Fruit fly (Drosophila melanogaster) whole organism, embryonic: ENCODE measurements around the gene CG4953.
A peak's percentile ranks its signal among the peaks of the same experiment; 100 is the strongest.

Experiments used
- B-H1 ChIP-seq: fragments of 200-800 bp; sonication (Bioruptor generic); IDR thresholded peaks from 3 replicates; pipeline ENCODE4 v1.3.6; 2022; ENCODE audit warnings: missing biosample characterization, missing genetic modification characterization
- CG1024 ChIP-seq: fragments of 200-800 bp; sonication (Bioruptor generic); IDR thresholded peaks from 2 replicates; pipeline ENCODE4 v1.3.6; 2022; ENCODE audit warnings: missing biosample characterization, missing genetic modification characterization
- CG10462 ChIP-seq: fragments of 200-800 bp; sonication (Bioruptor generic); optimal IDR thresholded peaks from 2 replicates; lab custom pipeline; 2016; ENCODE audit warnings: missing biosample characterization, missing genetic modification characterization
- CG10565 ChIP-seq: fragments of 200-800 bp; sonication (Bioruptor generic); optimal IDR thresholded peaks from 3 replicates; lab custom pipeline; 2016; ENCODE audit warnings: missing biosample characterization, mild to moderate bottlenecking, missing genetic modification characterization
- CG11085 ChIP-seq: fragments of 200-800 bp; sonication (Bioruptor generic); IDR thresholded peaks from 2 replicates; pipeline ENCODE4 v1.3.6; 2022; ENCODE audit warnings: missing biosample characterization, missing genetic modification characterization
- CG12219 ChIP-seq: fragments of 200-800 bp; sonication (Bioruptor generic); optimal IDR thresholded peaks from 3 replicates; lab custom pipeline; 2018; ENCODE audit warnings: missing biosample characterization, mild to moderate bottlenecking, missing genetic modification characterization
- CG14050 ChIP-seq: fragments of 200-800 bp; sonication (Bioruptor generic); IDR thresholded peaks from 3 replicates; pipeline ENCODE4 v1.3.6; 2022; ENCODE audit warnings: missing biosample characterization, missing genetic modification characterization
- CG14667 ChIP-seq: fragments of 200-800 bp; sonication (Bioruptor generic); IDR thresholded peaks from 2 replicates; pipeline ENCODE4 v1.3.6; 2022; ENCODE audit warnings: missing biosample characterization, missing genetic modification characterization
- CG14710 ChIP-seq: fragments of 200-800 bp; sonication (Bioruptor generic); optimal IDR thresholded peaks from 3 replicates; lab custom pipeline; 2019; ENCODE audit warnings: missing biosample characterization, mild to moderate bottlenecking, missing genetic modification characterization, moderate library complexity
- CG17328 ChIP-seq: fragments of 200-800 bp; sonication (Bioruptor generic); IDR thresholded peaks from 2 replicates; pipeline ENCODE4 v1.3.6; 2022; ENCODE audit warnings: missing biosample characterization, missing genetic modification characterization
- CG2875 ChIP-seq: fragments of 200-800 bp; sonication (Bioruptor generic); optimal IDR thresholded peaks from 2 replicates; lab custom pipeline; 2017; ENCODE audit warnings: missing biosample characterization, mild to moderate bottlenecking, missing genetic modification characterization, missing genetic modification reagents
- CG31441 ChIP-seq: fragments of 200-800 bp; sonication (Bioruptor generic); IDR thresholded peaks from 2 replicates; pipeline ENCODE4 v1.3.6; 2022; ENCODE audit warnings: missing biosample characterization, missing genetic modification characterization
- CG42726 ChIP-seq: fragments of 200-800 bp; sonication (Bioruptor generic); IDR thresholded peaks from 2 replicates; pipeline ENCODE4 v1.3.6; 2022; ENCODE audit warnings: missing biosample characterization, missing genetic modification characterization; ENCODE audit not compliant: partially characterized antibody
- CG5180 ChIP-seq: fragments of 200-800 bp; sonication (Bioruptor generic); optimal IDR thresholded peaks from 3 replicates; lab custom pipeline; 2017; ENCODE audit warnings: missing biosample characterization, missing genetic modification characterization, mild to moderate bottlenecking, moderate library complexity, missing genetic modification reagents
- CG6254 ChIP-seq: fragments of 200-800 bp; sonication (Bioruptor generic); optimal IDR thresholded peaks from 3 replicates; lab custom pipeline; 2017; ENCODE audit warnings: mild to moderate bottlenecking, missing biosample characterization, missing genetic modification reagents, missing genetic modification characterization
- CG6791 ChIP-seq: fragments of 200-800 bp; sonication (Bioruptor generic); IDR thresholded peaks from 3 replicates; pipeline ENCODE4 v1.3.6; 2022; ENCODE audit warnings: missing biosample characterization, missing genetic modification characterization; ENCODE audit not compliant: partially characterized antibody
- CG6813 ChIP-seq: fragments of 200-800 bp; sonication (Bioruptor generic); optimal IDR thresholded peaks from 2 replicates; lab custom pipeline; 2017; ENCODE audit warnings: missing biosample characterization, missing genetic modification characterization, mild to moderate bottlenecking, moderate library complexity, missing genetic modification reagents
- CrebB ChIP-seq: fragments of 200-800 bp; sonication (Bioruptor generic); optimal IDR thresholded peaks from 3 replicates; lab custom pipeline; 2018; ENCODE audit warnings: missing biosample characterization, mild to moderate bottlenecking, missing genetic modification characterization
- D19A ChIP-seq: fragments of 200-800 bp; optimal IDR thresholded peaks from 3 replicates; lab custom pipeline; 2019; ENCODE audit warnings: missing biosample characterization, mild to moderate bottlenecking, missing genetic modification characterization, moderate library complexity
- Deaf1 ChIP-seq: fragments of 200-800 bp; optimal IDR thresholded peaks from 3 replicates; lab custom pipeline; 2019; ENCODE audit warnings: missing biosample characterization, mild to moderate bottlenecking, missing genetic modification characterization, moderate library complexity
- Dp ChIP-seq: fragments of 200-800 bp; sonication (Bioruptor generic); optimal IDR thresholded peaks from 2 replicates; lab custom pipeline; 2018; ENCODE audit warnings: missing biosample characterization, mild to moderate bottlenecking, missing genetic modification characterization, moderate library complexity
- Drgx ChIP-seq: fragments of 200-800 bp; sonication (Bioruptor generic); IDR thresholded peaks from 2 replicates; pipeline ENCODE4 v1.3.6; 2022; ENCODE audit warnings: missing biosample characterization, missing genetic modification characterization
- Hmx ChIP-seq: fragments of 200-800 bp; sonication (Bioruptor generic); optimal IDR thresholded peaks from 2 replicates; lab custom pipeline; 2016; ENCODE audit warnings: missing biosample characterization, missing genetic modification characterization
- Hr39 ChIP-seq: fragments of >200 bp; optimal IDR thresholded peaks from 2 replicates; lab custom pipeline; 2017
- NK7.1 ChIP-seq: fragments of 200-800 bp; sonication (Bioruptor generic); optimal IDR thresholded peaks from 3 replicates; lab custom pipeline; 2016; ENCODE audit warnings: missing biosample characterization, missing genetic modification characterization
- Nf-YA ChIP-seq: fragments of 200-800 bp; sonication (Bioruptor generic); IDR thresholded peaks from 2 replicates; pipeline ENCODE4 v1.3.6; 2022; ENCODE audit warnings: missing biosample characterization, missing genetic modification characterization
- Oli ChIP-seq: fragments of 200-800 bp; sonication (Bioruptor generic); optimal IDR thresholded peaks from 2 replicates; lab custom pipeline; 2018; ENCODE audit warnings: missing biosample characterization, mild to moderate bottlenecking, missing genetic modification characterization, moderate library complexity
- Sox100B ChIP-seq: fragments of 200-800 bp; sonication (Bioruptor generic); optimal IDR thresholded peaks from 3 replicates; lab custom pipeline; 2018; ENCODE audit warnings: missing biosample characterization, mild to moderate bottlenecking, missing genetic modification characterization
- Trl ChIP-seq, 3 experiments: fragments of >200 bp in 2 of 3; fragments of 200-800 bp in 1 of 3; sonication (Bioruptor generic) in 1 of 3; optimal IDR thresholded peaks; 2 replicates in 1 of 3; 3 replicates in 2 of 3; lab custom pipeline; 2016 to 2017; ENCODE audit warnings: missing biosample characterization in 1 of 3, missing genetic modification characterization in 1 of 3
- Xrp1 ChIP-seq: fragments of 200-800 bp; sonication (Bioruptor generic); IDR thresholded peaks from 2 replicates; pipeline ENCODE4 v1.3.6; 2022; ENCODE audit warnings: missing biosample characterization, missing genetic modification characterization
- amos ChIP-seq: fragments of 200-800 bp; sonication (Bioruptor generic); IDR thresholded peaks from 2 replicates; pipeline ENCODE4 v1.3.6; 2022; ENCODE audit warnings: missing biosample characterization, missing genetic modification characterization; ENCODE audit not compliant: partially characterized antibody
- ara ChIP-seq: fragments of 200-800 bp; sonication (Bioruptor generic); IDR thresholded peaks from 2 replicates; pipeline ENCODE4 v1.3.6; 2022; ENCODE audit warnings: missing biosample characterization, missing genetic modification characterization
- az2 ChIP-seq: fragments of 200-800 bp; sonication (Bioruptor generic); optimal IDR thresholded peaks from 3 replicates; lab custom pipeline; 2016; ENCODE audit warnings: missing biosample characterization, missing genetic modification characterization
- bbx ChIP-seq: fragments of 200-800 bp; sonication (Bioruptor generic); IDR thresholded peaks from 2 replicates; pipeline ENCODE4 v1.3.6; 2022; ENCODE audit warnings: missing biosample characterization, missing genetic modification characterization; ENCODE audit not compliant: partially characterized antibody
- btn ChIP-seq: fragments of 200-800 bp; sonication (Bioruptor generic); optimal IDR thresholded peaks from 2 replicates; lab custom pipeline; 2016; ENCODE audit warnings: missing biosample characterization, missing genetic modification characterization
- cad ChIP-seq: fragments of >200 bp; optimal IDR thresholded peaks from 2 replicates; lab custom pipeline; 2017; ENCODE audit warnings: missing biosample characterization, missing genetic modification characterization
- cas ChIP-seq: fragments of 200-800 bp; sonication (Bioruptor generic); IDR thresholded peaks from 2 replicates; pipeline ENCODE4 v1.3.6; 2022; ENCODE audit warnings: missing biosample characterization, missing genetic modification characterization
- chinmo ChIP-seq: fragments of 200-800 bp; sonication (Bioruptor generic); IDR thresholded peaks from 4 replicates; pipeline ENCODE4 v1.3.6; 2022; ENCODE audit warnings: missing biosample characterization, missing genetic modification characterization; ENCODE audit not compliant: partially characterized antibody
- chn ChIP-seq: fragments of 200-800 bp; sonication (Bioruptor generic); optimal IDR thresholded peaks from 2 replicates; lab custom pipeline; 2016; ENCODE audit warnings: missing biosample characterization, missing genetic modification characterization
- ci ChIP-seq: fragments of 200-800 bp; sonication (Bioruptor generic); IDR thresholded peaks from 3 replicates; pipeline ENCODE4 v1.3.6; 2022; ENCODE audit warnings: missing biosample characterization, missing genetic modification characterization
- en ChIP-seq: fragments of 200-800 bp; sonication (Bioruptor generic); optimal IDR thresholded peaks from 2 replicates; lab custom pipeline; 2016; ENCODE audit warnings: missing biosample characterization, missing genetic modification characterization
- fd96Cb ChIP-seq: fragments of 200-800 bp; sonication (Bioruptor generic); optimal IDR thresholded peaks from 2 replicates; lab custom pipeline; 2018; ENCODE audit warnings: missing biosample characterization, mild to moderate bottlenecking, missing genetic modification characterization, moderate library complexity
- fru ChIP-seq: fragments of >200 bp; optimal IDR thresholded peaks from 2 replicates; lab custom pipeline; 2017
- ham ChIP-seq: fragments of 200-800 bp; sonication (Bioruptor generic); IDR thresholded peaks from 2 replicates; pipeline ENCODE4 v1.3.6; 2022; ENCODE audit warnings: missing biosample characterization, missing genetic modification characterization
- ind ChIP-seq: fragments of 200-800 bp; sonication (Bioruptor generic); optimal IDR thresholded peaks from 3 replicates; lab custom pipeline; 2016; ENCODE audit warnings: missing biosample characterization, missing genetic modification characterization
- lilli ChIP-seq: fragments of 200-800 bp; sonication (Bioruptor generic); optimal IDR thresholded peaks from 3 replicates; lab custom pipeline; 2016; ENCODE audit warnings: missing biosample characterization, missing genetic modification characterization
- pho ChIP-seq: fragments of 200-800 bp; sonication (Bioruptor generic); optimal IDR thresholded peaks from 2 replicates; lab custom pipeline; 2016; ENCODE audit warnings: missing biosample characterization, missing genetic modification characterization
- run ChIP-seq: fragments of 200-800 bp; sonication (Bioruptor generic); optimal IDR thresholded peaks from 3 replicates; lab custom pipeline; 2018; ENCODE audit warnings: missing biosample characterization, mild to moderate bottlenecking, missing genetic modification characterization
- sima ChIP-seq: fragments of 200-800 bp; sonication (Bioruptor generic); optimal IDR thresholded peaks from 2 replicates; lab custom pipeline; 2016; ENCODE audit warnings: missing biosample characterization, missing genetic modification characterization
- sna ChIP-seq: fragments of 200-800 bp; sonication (Bioruptor generic); IDR thresholded peaks from 2 replicates; pipeline ENCODE4 v1.3.6; 2022; ENCODE audit warnings: missing biosample characterization, missing genetic modification characterization; ENCODE audit not compliant: partially characterized antibody
- trem ChIP-seq: fragments of 200-800 bp; optimal IDR thresholded peaks from 3 replicates; lab custom pipeline; 2019; ENCODE audit warnings: missing biosample characterization, mild to moderate bottlenecking, missing genetic modification characterization, moderate library complexity
- vvl ChIP-seq: fragments of 200-800 bp; sonication (Bioruptor generic); IDR thresholded peaks from 2 replicates; pipeline ENCODE4 v1.3.6; 2022; ENCODE audit warnings: missing biosample characterization, missing genetic modification characterization

CG4953 gene

DNA sequence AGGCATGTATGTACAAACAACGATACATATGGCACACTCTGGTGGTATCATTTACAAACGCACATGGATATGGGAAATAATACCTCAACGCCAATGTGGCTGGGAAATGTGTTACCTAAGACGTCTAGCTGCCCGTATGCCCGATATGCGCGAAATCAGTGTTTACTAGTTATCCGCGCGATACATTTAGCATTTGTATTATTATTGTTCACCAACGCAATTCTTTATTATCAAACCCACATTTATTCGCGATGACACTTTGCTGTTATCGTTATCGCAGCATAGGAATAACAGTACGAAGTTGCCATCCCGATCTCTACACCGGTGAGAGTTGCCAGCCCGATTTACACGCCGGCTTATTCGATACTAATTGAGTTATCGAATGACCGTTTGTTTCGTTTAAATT is 19.7 kb upstream of the CG4953 start, which contains the start of gene chico (continued):
- TF ChIP-seq CG12219 (GFP tag; lab: Kevin White, UChicago) (no peak), run (tag; lab: Kevin White, UChicago) (no peak), CG14710 (tag; lab: Kevin White, UChicago) (peak; percentile 67), Nf-YA (GFP tag; lab: Robert Waterston, UW) (no peak), CG2875 (no peak), cad (GFP tag; lab: Kevin White, UChicago) (no peak), sima (GFP tag; lab: Kevin White, UChicago) (no peak), CG10462 (GFP tag; lab: Kevin White, UChicago) (no peak), Hmx (GFP tag; lab: Kevin White, UChicago) (no peak), pho (GFP tag; lab: Kevin White, UChicago) (no peak), Xrp1 (no peak), CG14050 (GFP tag; lab: Robert Waterston, UW) (no peak), CG17328 (GFP tag; lab: Robert Waterston, UW) (no peak), fru (no peak), amos (GFP tag; lab: Robert Waterston, UW) (no peak; the same call in 1 of the 2 replicates), ara (GFP tag; lab: Robert Waterston, UW) (no peak), Sox100B (GFP tag; lab: Kevin White, UChicago) (no peak), CG1024 (GFP tag; lab: Robert Waterston, UW) (no peak), ind (GFP tag; lab: Kevin White, UChicago) (no peak), trem (peak; percentile 80), fd96Cb (no peak), en (GFP tag; lab: Kevin White, UChicago) (no peak), chn (GFP tag; lab: Kevin White, UChicago) (no peak), CG10565 (GFP tag; lab: Kevin White, UChicago) (no peak), btn (no peak), bbx (GFP tag; lab: Robert Waterston, UW) (peak; percentile 74), ham (GFP tag; lab: Robert Waterston, UW) (no peak), CrebB (tag; lab: Kevin White, UChicago) (no peak), ci (no peak), D19A (tag; lab: Kevin White, UChicago) (no peak), CG5180 (GFP tag; lab: Kevin White, UChicago) (no peak), Hr39 (lab: Kevin White, UChicago) (no peak), chinmo (GFP tag; lab: Robert Waterston, UW) (peak; percentile 76; the same call in 2 of the 4 replicates), CG31441 (no peak), CG11085 (no peak), Deaf1 (tag; lab: Kevin White, UChicago) (no peak), sna (GFP tag; lab: Robert Waterston, UW) (no peak; the same call in 1 of the 2 replicates), NK7.1 (GFP tag; lab: Kevin White, UChicago) (no peak), B-H1 (GFP tag; lab: Robert Waterston, UW) (no peak), cas (GFP tag; lab: Robert Waterston, UW) (no peak), lilli (GFP tag; lab: Kevin White, UChicago) (peak; percentile 38), Dp (peak; percentile 73), CG6813 (GFP tag; lab: Kevin White, UChicago) (no peak), CG14667 (no peak), vvl (GFP tag; lab: Robert Waterston, UW) (no peak), Trl (optimal IDR thresholded peaks at IDR 0.05; lab: Kevin White, UChicago) (no peak), Trl (GFP tag; optimal IDR thresholded peaks at IDR 0.05; lab: Kevin White, UChicago) (no peak), Drgx (GFP tag; lab: Robert Waterston, UW) (no peak), CG6254 (GFP tag; lab: Kevin White, UChicago) (no peak), az2 (GFP tag; lab: Kevin White, UChicago) (no peak), Oli (tag; lab: Kevin White, UChicago) (no peak), CG42726 (GFP tag; lab: Robert Waterston, UW) (peak; percentile 35; the same call in 1 of the 2 replicates), CG6791 (GFP tag; lab: Robert Waterston, UW) (peak; percentile 89)
